Worm (Caenorhabditis elegans) whole organism, L4 larva: ENCODE data around the gene F58F9.8.

Source experiments
- F26F4.8 ChIP-seq: fragments of 200-800 bp; sonication (Bioruptor generic); conservative IDR thresholded peaks from 2 replicates; pipeline ENCODE4 v1.3.6; 2022; ENCODE audit warnings: missing genetic modification characterization, missing compliant biosample characterization
- F37D6.2 ChIP-seq: sonication (generic microtip); optimal IDR thresholded peaks from 2 replicates; lab custom pipeline; 2016; ENCODE audit warnings: mild to moderate bottlenecking, missing genetic modification characterization, missing compliant biosample characterization
- T20F7.1 ChIP-seq: fragments of 200-800 bp; sonication (Bioruptor generic); optimal IDR thresholded peaks from 2 replicates; lab custom pipeline; 2018; ENCODE audit warnings: mild to moderate bottlenecking, missing genetic modification characterization, missing compliant biosample characterization
- Y105C5A.15 ChIP-seq: fragments of 200-800 bp; sonication (Bioruptor generic); IDR thresholded peaks from 2 replicates; pipeline ENCODE4 v1.3.6; 2022; ENCODE audit warnings: missing genetic modification characterization, missing compliant biosample characterization
- Y48G9A.11 ChIP-seq: fragments of 200-800 bp; sonication (Bioruptor generic); IDR thresholded peaks from 2 replicates; pipeline ENCODE4 v1.3.6; 2022; ENCODE audit warnings: missing genetic modification reagents, missing genetic modification characterization, missing compliant biosample characterization
- Y5F2A.4 ChIP-seq: fragments of 200-800 bp; sonication (Bioruptor generic); optimal IDR thresholded peaks from 2 replicates; lab custom pipeline; 2018; ENCODE audit warnings: mild to moderate bottlenecking, missing genetic modification characterization, missing compliant biosample characterization
- ZK337.2 ChIP-seq: fragments of 200-800 bp; sonication (Bioruptor generic); IDR thresholded peaks from 2 replicates; pipeline ENCODE4 v1.3.6; 2022; ENCODE audit warnings: missing genetic modification reagents, missing genetic modification characterization, missing compliant biosample characterization
- arid-1 ChIP-seq: fragments of 200-800 bp; sonication (Bioruptor generic); conservative IDR thresholded peaks from 2 replicates; pipeline ENCODE4 v1.3.6; 2022; ENCODE audit warnings: missing genetic modification reagents, missing genetic modification characterization, missing compliant biosample characterization
- ceh-20 ChIP-seq: fragments of 200-800 bp; sonication (Bioruptor generic); IDR thresholded peaks from 2 replicates; pipeline ENCODE4 v1.3.6; 2022; ENCODE audit warnings: missing genetic modification reagents, missing genetic modification characterization, missing compliant biosample characterization
- ceh-28 ChIP-seq: fragments of 150-350 bp; optimal IDR thresholded peaks from 2 replicates; lab custom pipeline; 2014; ENCODE audit warnings: missing biosample characterization, missing genetic modification reagents, missing genetic modification characterization
- ceh-32 ChIP-seq: sonication (generic microtip); optimal IDR thresholded peaks from 2 replicates; lab custom pipeline; 2016; ENCODE audit warnings: mild to moderate bottlenecking, missing genetic modification characterization, missing compliant biosample characterization; ENCODE audit not compliant: poor library complexity
- ceh-82 ChIP-seq: sonication (generic microtip); optimal IDR thresholded peaks from 2 replicates; lab custom pipeline; 2017; ENCODE audit warnings: missing biosample characterization, missing genetic modification characterization
- cey-2 ChIP-seq: sonication (generic microtip); optimal IDR thresholded peaks from 3 replicates; lab custom pipeline; 2017; ENCODE audit warnings: missing genetic modification characterization, mild to moderate bottlenecking, missing compliant biosample characterization, antibody characterized with exemption, borderline replicate concordance; ENCODE audit not compliant: insufficient read depth
- ctbp-1 ChIP-seq: fragments of 200-800 bp; sonication (Bioruptor generic); IDR thresholded peaks from 2 replicates; pipeline ENCODE4 v1.3.6; 2022; ENCODE audit warnings: missing genetic modification reagents, missing genetic modification characterization, missing compliant biosample characterization
- daf-12 ChIP-seq: fragments of 150-350 bp; optimal IDR thresholded peaks from 2 replicates; lab custom pipeline; 2014; ENCODE audit warnings: missing biosample characterization, missing genetic modification reagents, missing genetic modification characterization
- daf-16 ChIP-seq, 3 experiments: sonication (generic microtip); optimal IDR thresholded peaks; 2 replicates each; lab custom pipeline; 2016 to 2017; ENCODE audit warnings: missing genetic modification characterization in 3 of 3, missing genetic modification reagents in 3 of 3, mild to moderate bottlenecking in 2 of 3, missing compliant biosample characterization in 2 of 3, missing biosample characterization in 1 of 3, moderate library complexity in 1 of 3
- fkh-10 ChIP-seq: fragments of 150-350 bp; optimal IDR thresholded peaks from 2 replicates; lab custom pipeline; 2014; ENCODE audit warnings: missing biosample characterization, missing genetic modification reagents, missing genetic modification characterization
- fos-1 ChIP-seq: fragments of 150-350 bp; optimal IDR thresholded peaks from 2 replicates; lab custom pipeline; 2014; ENCODE audit warnings: missing biosample characterization, missing genetic modification characterization
- gei-8 ChIP-seq: fragments of 200-800 bp; sonication (Bioruptor generic); optimal IDR thresholded peaks from 2 replicates; lab custom pipeline; 2018; ENCODE audit warnings: mild to moderate bottlenecking, missing genetic modification characterization, missing compliant biosample characterization
- jun-1 ChIP-seq: fragments of 150-350 bp; optimal IDR thresholded peaks from 2 replicates; lab custom pipeline; 2014; ENCODE audit warnings: missing biosample characterization, missing genetic modification reagents, missing genetic modification characterization
- lim-7 ChIP-seq: fragments of 200-800 bp; sonication (Bioruptor generic); IDR thresholded peaks from 2 replicates; pipeline ENCODE4 v1.3.6; 2022; ENCODE audit warnings: missing genetic modification characterization, missing compliant biosample characterization
- lin-15B ChIP-seq: fragments of 150-350 bp; sonication (generic microtip); optimal IDR thresholded peaks from 3 replicates; lab custom pipeline; 2014; ENCODE audit warnings: missing biosample characterization, missing genetic modification characterization
- lin-38 ChIP-seq: fragments of 200-800 bp; sonication (Bioruptor generic); IDR thresholded peaks from 2 replicates; pipeline ENCODE4 v1.3.6; 2022; ENCODE audit warnings: missing genetic modification reagents, missing genetic modification characterization, missing compliant biosample characterization
- lir-3 ChIP-seq: sonication (generic microtip); optimal IDR thresholded peaks from 2 replicates; lab custom pipeline; 2016; ENCODE audit warnings: mild to moderate bottlenecking, missing genetic modification characterization, missing compliant biosample characterization
- lsy-2 ChIP-seq, 2 experiments: fragments of 150-350 bp in 1 of 2; sonication (generic microtip) in 1 of 2; optimal IDR thresholded peaks; 2 replicates each; lab custom pipeline; 2014 to 2017; ENCODE audit warnings: missing biosample characterization in 2 of 2, missing genetic modification characterization in 2 of 2
- mep-1 ChIP-seq: fragments of 150-350 bp; sonication (generic microtip); optimal IDR thresholded peaks from 3 replicates; lab custom pipeline; 2014; ENCODE audit warnings: missing biosample characterization, missing genetic modification characterization
- mxl-2 ChIP-seq: fragments of 200-800 bp; sonication (Bioruptor generic); conservative IDR thresholded peaks from 2 replicates; pipeline ENCODE4 v1.3.6; 2022; ENCODE audit warnings: missing genetic modification reagents, missing genetic modification characterization, missing compliant biosample characterization
- mxl-3 ChIP-seq: fragments of 200-800 bp; sonication (Bioruptor generic); optimal IDR thresholded peaks from 2 replicates; lab custom pipeline; 2018; ENCODE audit warnings: mild to moderate bottlenecking, missing genetic modification characterization, missing compliant biosample characterization
- nhr-237 ChIP-seq: sonication (generic microtip); optimal IDR thresholded peaks from 2 replicates; lab custom pipeline; 2017; ENCODE audit warnings: missing biosample characterization, missing genetic modification characterization
- nhr-28 ChIP-seq: fragments of 150-350 bp; optimal IDR thresholded peaks from 2 replicates; lab custom pipeline; 2014; ENCODE audit warnings: missing biosample characterization, missing genetic modification characterization
- nhr-42 ChIP-seq: fragments of 200-800 bp; sonication (Bioruptor generic); IDR thresholded peaks from 2 replicates; pipeline ENCODE4 v1.3.6; 2022; ENCODE audit warnings: missing genetic modification characterization, missing compliant biosample characterization
- nhr-6 ChIP-seq: fragments of 150-350 bp; optimal IDR thresholded peaks from 2 replicates; lab custom pipeline; 2014; ENCODE audit warnings: missing biosample characterization, missing genetic modification characterization
- nhr-77 ChIP-seq: fragments of 150-350 bp; optimal IDR thresholded peaks from 2 replicates; lab custom pipeline; 2014; ENCODE audit warnings: missing biosample characterization, missing genetic modification characterization
- set-16 ChIP-seq: fragments of 200-800 bp; sonication (Bioruptor generic); IDR thresholded peaks from 2 replicates; pipeline ENCODE4 v1.3.6; 2022; ENCODE audit warnings: missing genetic modification reagents, missing genetic modification characterization, missing compliant biosample characterization
- snpc-1.2 ChIP-seq: fragments of 200-800 bp; sonication (Bioruptor generic); IDR thresholded peaks from 2 replicates; pipeline ENCODE4 v1.3.6; 2022; ENCODE audit warnings: missing genetic modification reagents, missing genetic modification characterization, missing compliant biosample characterization
- spr-3 ChIP-seq: fragments of 200-800 bp; sonication (Bioruptor generic); optimal IDR thresholded peaks from 2 replicates; lab custom pipeline; 2018; ENCODE audit warnings: mild to moderate bottlenecking, missing genetic modification characterization, missing compliant biosample characterization
- tra-1 ChIP-seq: fragments of 200-800 bp; sonication (Bioruptor generic); IDR thresholded peaks from 2 replicates; pipeline ENCODE4 v1.3.6; 2022; ENCODE audit warnings: missing genetic modification reagents, missing genetic modification characterization, missing compliant biosample characterization
- unc-62 ChIP-seq, 3 experiments: fragments of 150-350 bp in 1 of 3; sonication (generic microtip); optimal IDR thresholded peaks in 2 of 3; peaks in 1 of 3; 1 replicate in 1 of 3; 2 replicates in 2 of 3; lab custom pipeline; 2014 to 2017; ENCODE audit warnings: missing biosample characterization in 3 of 3, missing genetic modification characterization in 3 of 3, missing genetic modification reagents in 3 of 3, missing genotype in 1 of 3
- vab-7 ChIP-seq: fragments of 200-800 bp; sonication (Bioruptor generic); IDR thresholded peaks from 2 replicates; pipeline ENCODE4 v1.3.6; 2022; ENCODE audit warnings: missing genetic modification reagents, missing genetic modification characterization, missing compliant biosample characterization
- zfp-3 ChIP-seq: fragments of 200-800 bp; sonication (Bioruptor generic); conservative IDR thresholded peaks from 2 replicates; pipeline ENCODE4 v1.3.6; 2022; ENCODE audit warnings: missing genetic modification reagents, missing genetic modification characterization, missing compliant biosample characterization
- zip-2 ChIP-seq: fragments of 150-350 bp; optimal IDR thresholded peaks from 2 replicates; lab custom pipeline; 2014; ENCODE audit warnings: missing biosample characterization, missing genetic modification characterization
- ztf-11 ChIP-seq: fragments of 150-350 bp; optimal IDR thresholded peaks from 2 replicates; lab custom pipeline; 2014; ENCODE audit warnings: missing biosample characterization, missing genetic modification characterization

Gene F58F9.8

DNA sequence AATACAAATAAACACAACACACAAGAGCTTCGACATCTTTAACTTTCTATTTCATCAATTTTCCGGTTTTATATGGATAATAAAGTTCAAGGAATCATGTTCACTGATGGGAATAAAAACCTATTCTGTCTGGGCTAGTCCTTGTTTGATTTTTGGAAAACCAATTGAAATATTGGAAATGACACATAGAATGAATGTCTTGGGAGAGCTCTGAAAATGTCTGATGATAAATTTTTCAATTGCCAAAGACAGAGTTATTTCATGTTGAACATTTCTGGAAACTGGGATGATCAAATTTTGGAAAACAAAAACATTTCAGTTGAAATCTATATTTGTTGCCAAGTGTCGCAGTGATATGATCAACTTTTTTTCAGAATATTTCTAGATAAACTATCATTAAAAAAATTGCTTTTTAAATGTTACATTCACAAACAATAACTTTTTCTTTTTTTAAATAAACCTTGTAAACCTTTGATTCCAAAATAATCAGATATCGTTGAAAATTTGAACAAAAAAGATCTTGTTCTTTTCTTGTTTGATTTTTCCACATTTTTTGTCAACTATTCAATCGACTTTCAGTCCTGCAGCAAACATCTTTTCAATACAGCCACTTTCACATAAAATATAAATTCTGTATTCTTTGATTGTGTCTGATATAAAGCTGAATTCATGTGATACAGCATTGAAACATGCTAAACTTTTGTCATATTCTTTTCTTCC lies at the start of gene F58F9.8, which contains the start of gene F58F9.6:
TSS of gene F58F9.8 (plus strand) at position 670 of the 720 bp plus-strand sequence.
TSS of gene F58F9.6 (minus strand) at position 101 of the 720 bp plus-strand sequence.
- TF ChIP-seq ctbp-1 (GFP tag; lab: Robert Waterston, UW) (no peak), daf-12 (tag; lab: Kevin White, UChicago) (no peak), T20F7.1 (GFP tag; lab: Kevin White, UChicago) (no peak), ceh-20 (GFP tag; lab: Robert Waterston, UW) (no peak)

DNA sequence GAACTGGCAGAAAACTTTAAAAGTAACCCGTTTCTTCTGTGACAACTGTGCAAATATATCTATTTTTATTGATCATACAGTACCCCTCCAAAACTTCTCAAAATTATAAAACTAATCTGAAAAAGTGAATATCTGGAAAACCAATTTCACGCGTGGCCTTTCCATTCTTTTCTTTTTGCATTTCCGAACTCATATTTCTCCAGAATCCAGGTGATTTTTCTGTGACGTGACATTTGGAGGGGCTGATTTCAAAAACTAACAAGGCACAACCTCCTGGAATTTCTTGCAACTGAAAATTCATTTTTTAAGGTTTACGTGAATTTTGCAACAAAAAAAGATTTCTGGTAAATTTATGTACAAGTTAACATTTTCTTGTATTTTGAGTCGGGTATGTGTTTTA lies 37.7 kb upstream of the F58F9.8 start:
- TF ChIP-seq nhr-42, result no peak
- no peak for TF ChIP-seq F37D6.2 (tag; lab: Kevin White, UChicago)
- peak in 1 of 2 experiments; percentile 48 for TF ChIP-seq unc-62 (GFP tag; optimal IDR thresholded peaks at IDR 0.05 in 1 of 2; lab: Kevin White, UChicago)
- TF ChIP-seq unc-62 (tag; optimal IDR thresholded peaks at IDR 0.05; lab: Kevin White, UChicago), result no peak
- no peak for TF ChIP-seq arid-1 (GFP tag; lab: Robert Waterston, UW)
- TF ChIP-seq lim-7 (GFP tag; lab: Robert Waterston, UW), result no peak
- TF ChIP-seq, all 104 proteins: peak for 1

DNA sequence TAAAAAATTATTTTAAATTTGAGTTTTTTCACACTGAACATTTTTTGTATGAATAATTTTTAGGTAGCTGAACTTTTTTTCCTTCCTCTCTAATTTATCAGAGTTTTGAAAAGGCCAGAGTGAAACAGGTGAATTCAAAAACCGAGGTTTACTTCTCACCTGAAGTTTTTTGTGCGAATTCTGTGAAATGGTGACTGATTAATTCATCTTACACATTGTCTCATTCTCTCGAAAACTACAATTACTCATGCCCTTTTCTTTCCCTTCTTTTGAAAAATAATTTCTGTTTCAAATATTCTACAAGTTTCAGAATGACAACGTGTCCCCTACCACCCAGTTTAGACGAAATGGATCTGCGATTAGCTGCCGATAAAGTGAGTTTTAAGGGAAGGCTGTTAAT lies 36.2 kb upstream of the F58F9.8 start, which contains the start of gene tkr-2:
TSS of gene tkr-2 (plus strand) at position 301 of the 400 bp plus-strand sequence.
- TF ChIP-seq F26F4.8 (GFP tag; lab: Robert Waterston, UW), result no peak
- TF ChIP-seq gei-8, result no peak
- no peak for TF ChIP-seq lsy-2 (tag; optimal IDR thresholded peaks at IDR 0.05; lab: Kevin White, UChicago)
- TF ChIP-seq ZK337.2 (GFP tag; lab: Robert Waterston, UW), result no peak
- no peak for TF ChIP-seq zfp-3 (GFP tag; lab: Robert Waterston, UW)
- no peak for TF ChIP-seq vab-7 (GFP tag; lab: Robert Waterston, UW)
- TF ChIP-seq tra-1 (GFP tag; lab: Robert Waterston, UW), result no peak
- TF ChIP-seq, all 104 proteins: peak for 0

DNA sequence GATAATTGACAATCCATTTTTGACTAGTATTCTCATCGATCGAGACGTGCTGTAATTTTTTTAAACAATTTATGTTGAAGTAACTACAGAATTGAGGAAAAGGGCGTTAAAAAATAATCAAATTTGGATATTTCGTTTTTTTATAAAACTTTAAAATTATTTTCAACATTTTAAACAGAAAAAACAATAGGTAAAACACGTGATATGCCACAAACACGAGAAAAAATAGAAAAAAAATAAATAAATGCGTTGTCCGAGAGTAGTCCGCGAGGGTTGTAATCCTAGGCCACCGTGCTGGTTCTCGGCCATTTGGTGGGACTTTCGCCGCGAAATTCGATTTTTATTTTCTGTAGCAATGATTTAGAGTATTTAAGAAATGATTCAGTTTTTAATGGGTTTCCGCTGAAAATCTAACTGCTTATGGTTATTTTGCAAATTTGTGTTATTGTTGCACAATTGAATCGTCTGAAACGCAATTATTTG lies 31.6 kb upstream of the F58F9.8 start, which contains the start of gene C49A9.10:
TSS of gene C49A9.10 (minus strand) at position 51 of the 483 bp plus-strand sequence.
- TF ChIP-seq cey-2 (tag; lab: Kevin White, UChicago) (no peak), nhr-77 (tag; lab: Kevin White, UChicago) (peak; percentile 59), jun-1 (tag; lab: Kevin White, UChicago) (no peak), fos-1 (tag; lab: Kevin White, UChicago) (no peak), mep-1 (tag; lab: Kevin White, UChicago) (peak; percentile 76), nhr-237 (no peak), set-16 (GFP tag; lab: Robert Waterston, UW) (no peak), mxl-2 (GFP tag; lab: Robert Waterston, UW) (no peak), Y105C5A.15 (GFP tag; lab: Robert Waterston, UW) (no peak), ceh-28 (tag; lab: Kevin White, UChicago) (no peak), ztf-11 (tag; lab: Kevin White, UChicago) (no peak), T20F7.1 (GFP tag; lab: Kevin White, UChicago) (peak; percentile 70), daf-12 (tag; lab: Kevin White, UChicago) (no peak), zip-2 (tag; lab: Kevin White, UChicago) (no peak), snpc-1.2 (GFP tag; lab: Robert Waterston, UW) (peak; percentile 95), Y48G9A.11 (GFP tag; lab: Robert Waterston, UW) (peak; percentile 74; the same call in 1 of the 2 replicates), nhr-42 (no peak), nhr-28 (no peak), fkh-10 (GFP tag; lab: Kevin White, UChicago) (peak; percentile 27), lin-38 (peak; percentile 76; the same call in 1 of the 2 replicates), zfp-3 (GFP tag; lab: Robert Waterston, UW) (no peak), spr-3 (GFP tag; lab: Kevin White, UChicago) (no peak), mxl-3 (GFP tag; lab: Kevin White, UChicago) (no peak), lin-15B (tag; lab: Kevin White, UChicago) (no peak), lir-3 (tag; lab: Kevin White, UChicago) (no peak), F37D6.2 (tag; lab: Kevin White, UChicago) (peak; percentile 33), daf-16 (GFP tag; optimal IDR thresholded peaks at IDR 0.05; lab: Kevin White, UChicago) (peak in 1 of 2 experiments; percentile 57), daf-16 (tag; optimal IDR thresholded peaks at IDR 0.05; lab: Kevin White, UChicago) (peak; percentile 69), ceh-32 (tag; lab: Kevin White, UChicago) (no peak), Y5F2A.4 (GFP tag; lab: Kevin White, UChicago) (no peak), nhr-6 (tag; lab: Kevin White, UChicago) (no peak), ceh-82 (tag; lab: Kevin White, UChicago) (no peak)
